Worm (Caenorhabditis elegans) whole organism, midembryonic: ENCODE data around the gene D2085.7.

Experiments
- T22C8.4 ChIP-seq: fragments of 200-800 bp; sonication (Bioruptor generic); IDR thresholded peaks from 2 replicates; pipeline ENCODE4 v1.3.6; 2022; ENCODE audit warnings: missing genetic modification characterization, missing compliant biosample characterization
- cog-1 ChIP-seq: sonication (generic microtip); optimal IDR thresholded peaks from 2 replicates; lab custom pipeline; 2016; ENCODE audit warnings: missing genetic modification characterization, missing compliant biosample characterization
- flt-1 ChIP-seq: fragments of 200-800 bp; sonication (Bioruptor generic); IDR thresholded peaks from 2 replicates; pipeline ENCODE4 v1.3.6; 2022; ENCODE audit warnings: missing genetic modification characterization, missing compliant biosample characterization
- klf-2 ChIP-seq: fragments of 200-800 bp; sonication (Bioruptor generic); conservative IDR thresholded peaks from 2 replicates; pipeline ENCODE4 v1.3.6; 2022; ENCODE audit warnings: missing genetic modification reagents, missing genetic modification characterization, missing compliant biosample characterization
- med-1 ChIP-seq: sonication (generic microtip); optimal IDR thresholded peaks from 2 replicates; lab custom pipeline; 2017; ENCODE audit warnings: missing genetic modification characterization, mild to moderate bottlenecking, missing compliant biosample characterization, antibody characterized with exemption, missing genetic modification reagents; ENCODE audit not compliant: insufficient read depth
- ref-1 ChIP-seq: fragments of 200-800 bp; sonication (Bioruptor generic); conservative IDR thresholded peaks from 2 replicates; pipeline ENCODE4 v1.3.6; 2022; ENCODE audit warnings: missing genetic modification reagents, missing genetic modification characterization, missing compliant biosample characterization
- tab-1 ChIP-seq: fragments of 200-800 bp; sonication (Bioruptor generic); IDR thresholded peaks from 2 replicates; pipeline ENCODE4 v1.3.6; 2022; ENCODE audit warnings: missing genetic modification characterization, missing compliant biosample characterization
- ztf-23 ChIP-seq: fragments of 200-800 bp; sonication (Bioruptor generic); IDR thresholded peaks from 2 replicates; pipeline ENCODE4 v1.3.6; 2022; ENCODE audit warnings: missing genetic modification reagents, missing genetic modification characterization, missing compliant biosample characterization
- ztf-29 ChIP-seq: fragments of 200-800 bp; sonication (Bioruptor generic); IDR thresholded peaks from 2 replicates; pipeline ENCODE4 v1.3.6; 2022; ENCODE audit warnings: missing genetic modification reagents, missing genetic modification characterization, missing compliant biosample characterization

ce11 chrII:8616155-8616554, 25.0 kb upstream of the D2085.7 start:
- TF ChIP-seq tab-1, result no peak
- no peak for TF ChIP-seq flt-1
- no peak for TF ChIP-seq T22C8.4 (GFP tag; lab: Robert Waterston, UW)
- no peak for TF ChIP-seq med-1 (GFP tag; lab: Kevin White, UChicago)
- TF ChIP-seq cog-1 (tag; lab: Kevin White, UChicago), result no peak
- TF ChIP-seq ztf-29 (GFP tag; lab: Robert Waterston, UW), result no peak
- no peak for TF ChIP-seq ztf-23 (GFP tag; lab: Robert Waterston, UW)
- TF ChIP-seq ref-1 (GFP tag; lab: Robert Waterston, UW), result no peak
- TF ChIP-seq klf-2 (GFP tag; lab: Robert Waterston, UW), result no peak
